Fruit fly (Drosophila melanogaster): ENCODE data around the gene Alp12.

DNA sequence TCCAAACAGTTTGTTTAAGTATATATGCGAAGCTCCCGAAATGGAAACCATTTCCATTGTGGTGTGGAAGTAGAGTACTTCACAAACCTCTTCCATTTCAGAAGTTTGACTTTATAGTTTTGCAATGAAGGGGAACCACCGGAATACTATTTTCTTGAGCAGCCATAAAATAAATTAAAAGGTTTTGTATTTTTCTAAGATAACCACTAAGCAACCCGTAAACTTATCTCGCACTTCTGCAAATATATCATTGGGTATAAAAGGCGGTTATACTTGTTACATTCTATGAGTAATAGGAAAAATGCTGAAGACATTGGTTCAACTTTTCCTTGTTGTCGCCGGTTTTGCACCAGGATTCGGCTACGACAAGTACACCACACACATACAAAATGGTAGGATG, 5.8 kb upstream of the Alp12 start, which contains the start of gene lectin-37Da:
- TF ChIP-seq Opbp (GFP tag; IDR thresholded peaks at IDR 0.05; ENCODE audit: partially characterized antibody) (no peak), tio (GFP tag; optimal IDR thresholded peaks at IDR 0.05) (no peak), bcd (GFP tag; optimal IDR thresholded peaks at IDR 0.05) (no peak), amos (GFP tag; IDR thresholded peaks at IDR 0.05; ENCODE audit: partially characterized antibody) (no peak), CHES-1-like (GFP tag; optimal IDR thresholded peaks at IDR 0.05) (no peak), CG14667 (GFP tag; IDR thresholded peaks at IDR 0.05) (no peak), eve (GFP tag; optimal IDR thresholded peaks at IDR 0.05) (no peak), Sin3A (optimal IDR thresholded peaks at IDR 0.05) (no peak), sens-2 (GFP tag; IDR thresholded peaks at IDR 0.05) (no peak), CG1647 (GFP tag; optimal IDR thresholded peaks at IDR 0.05) (no peak), CG17829 (tag; optimal IDR thresholded peaks at IDR 0.05) (no peak), CG6272 (GFP tag; IDR thresholded peaks at IDR 0.05) (no peak), ash1 (GFP tag; optimal IDR thresholded peaks at IDR 0.05) (no peak)

Measured in whole organism, embryonic.